ENCODE assay signal across 1 fruit fly cellular context in genomic region chrX:11841702-11842378, dm6.
TF ChIP-seq lines count a peak whose summit lies in the region.

No protein-coding gene starts in this region.

TF ChIP-seq in whole organism, embryonic, 481 proteins besides CTCF, POLR2A, EP300 and RAD21 (continued from another document):
- peak; percentile 69 for TF ChIP-seq CG31441 (GFP tag; IDR thresholded peaks at IDR 0.05; lab: Robert Waterston, UW)
- TF ChIP-seq wor (GFP tag; IDR thresholded peaks at IDR 0.05; lab: Robert Waterston, UW) = 0 out of 2 replicates have a peak, but pooled peaks have one; percentile 20
- TF ChIP-seq h (optimal IDR thresholded peaks at IDR 0.05; lab: Kevin White, UChicago) = no peak
- TF ChIP-seq Ssrp (tag; optimal IDR thresholded peaks at IDR 0.05; lab: Kevin White, UChicago) = peak; percentile 18
- TF ChIP-seq CG7839 (tag; optimal IDR thresholded peaks at IDR 0.05; lab: Kevin White, UChicago) = peak; percentile 32
- TF ChIP-seq CG16815 (GFP tag; optimal IDR thresholded peaks at IDR 0.05; lab: Kevin White, UChicago) = no peak
- peak; percentile 92 for TF ChIP-seq Blimp-1 (GFP tag; optimal IDR thresholded peaks at IDR 0.05; lab: Kevin White, UChicago)
- TF ChIP-seq CG33213 (GFP tag; optimal IDR thresholded peaks at IDR 0.05; lab: Kevin White, UChicago) = no peak
- peak; percentile 43 for TF ChIP-seq nmo (GFP tag; optimal IDR thresholded peaks at IDR 0.05; lab: Kevin White, UChicago)
- peak; percentile 58; the same call in 2 of the 3 replicates for TF ChIP-seq CG17361 (GFP tag; IDR thresholded peaks at IDR 0.05; lab: Robert Waterston, UW)
- TF ChIP-seq stc (GFP tag; IDR thresholded peaks at IDR 0.05; lab: Robert Waterston, UW) = peak; percentile 51; the same call in 1 of the 2 replicates
- peak in 1 of 2 experiments; percentile 37 for TF ChIP-seq Hr78 (GFP tag; optimal IDR thresholded peaks at IDR 0.05; lab: Kevin White, UChicago)
- TF ChIP-seq Xrp1 (GFP tag; IDR thresholded peaks at IDR 0.05; lab: Robert Waterston, UW) = no peak
- TF ChIP-seq tap (tag; optimal IDR thresholded peaks at IDR 0.05; lab: Kevin White, UChicago) = peak; percentile 37
- no peak for TF ChIP-seq Dip2 (GFP tag; IDR thresholded peaks at IDR 0.05; lab: Robert Waterston, UW)
- no peak for TF ChIP-seq CG42726 (GFP tag; IDR thresholded peaks at IDR 0.05; lab: Robert Waterston, UW; ENCODE audit: partially characterized antibody)
- peak; percentile 36; the same call in 1 of the 2 replicates for TF ChIP-seq vvl (GFP tag; IDR thresholded peaks at IDR 0.05; lab: Robert Waterston, UW)
- TF ChIP-seq sens (GFP tag; lab: Kevin White, UChicago) = peak; percentile 73
- TF ChIP-seq phol (tag; optimal IDR thresholded peaks at IDR 0.05; lab: Kevin White, UChicago) = peak; percentile 59
- no peak for TF ChIP-seq scrt (GFP tag; optimal IDR thresholded peaks at IDR 0.05; lab: Kevin White, UChicago)
- peak; percentile 33 for TF ChIP-seq CG8924 (tag; optimal IDR thresholded peaks at IDR 0.05; lab: Kevin White, UChicago)
- peak; percentile 15 for TF ChIP-seq CG7556 (GFP tag; optimal IDR thresholded peaks at IDR 0.05; lab: Kevin White, UChicago)
- TF ChIP-seq D19A (tag; optimal IDR thresholded peaks at IDR 0.05; lab: Kevin White, UChicago) = peak; percentile 37
- TF ChIP-seq CoRest (tag; optimal IDR thresholded peaks at IDR 0.05; lab: Kevin White, UChicago) = peak; percentile 35
- no peak for TF ChIP-seq Ravus (GFP tag; IDR thresholded peaks at IDR 0.05; lab: Robert Waterston, UW)
TF ChIP-seq in whole organism, embryonic: peak in this region for 43.
